Worm (Caenorhabditis elegans) whole organism, L3 larva: Measurements from ENCODE around the gene mtq-2.
"Not testable (repeated sequence)": the region's sequence is repeated elsewhere in the genome, so short reads cannot be mapped to it uniquely, and the experiment has no call there.

ENCODE experiments used
- ZK546.5 ChIP-seq: sonication (generic microtip); optimal IDR thresholded peaks from 2 replicates; lab custom pipeline; 2017; ENCODE audit warnings: missing biosample characterization, missing genetic modification characterization
- ceh-16 ChIP-seq: sonication (generic microtip); optimal IDR thresholded peaks from 2 replicates; lab custom pipeline; 2017; ENCODE audit warnings: missing biosample characterization, missing genetic modification characterization
- ceh-28 ChIP-seq: fragments of 150-350 bp; optimal IDR thresholded peaks from 2 replicates; lab custom pipeline; 2014; ENCODE audit warnings: missing biosample characterization, missing genetic modification reagents, missing genetic modification characterization
- ceh-82 ChIP-seq: fragments of 150-350 bp; optimal IDR thresholded peaks from 2 replicates; lab custom pipeline; 2014; ENCODE audit warnings: missing biosample characterization, missing genetic modification characterization
- daf-12 ChIP-seq: fragments of 150-350 bp; optimal IDR thresholded peaks from 2 replicates; lab custom pipeline; 2014; ENCODE audit warnings: missing biosample characterization, missing genetic modification reagents, missing genetic modification characterization
- egl-27 ChIP-seq: sonication (generic microtip); optimal IDR thresholded peaks from 4 replicates; lab custom pipeline; 2017; ENCODE audit warnings: missing biosample characterization, missing genetic modification reagents, missing genetic modification characterization
- egl-5 ChIP-seq: fragments of 150-350 bp; optimal IDR thresholded peaks from 2 replicates; lab custom pipeline; 2017; ENCODE audit warnings: missing biosample characterization, missing genetic modification reagents, missing genetic modification characterization, inconsistent platforms
- elt-3 ChIP-seq, 3 experiments: fragments of 150-350 bp in 1 of 3; sonication (generic microtip) in 2 of 3; optimal IDR thresholded peaks; 2 replicates in 2 of 3; 4 replicates in 1 of 3; lab custom pipeline; 2014 to 2017; ENCODE audit warnings: missing biosample characterization in 3 of 3, missing genetic modification characterization in 3 of 3
- eor-1 ChIP-seq, 2 experiments: fragments of 150-350 bp; optimal IDR thresholded peaks; 2 replicates each; lab custom pipeline; 2014 to 2018; ENCODE audit warnings: missing biosample characterization in 2 of 2, missing genetic modification characterization in 2 of 2
- fkh-10 ChIP-seq: sonication (generic microtip); optimal IDR thresholded peaks from 2 replicates; lab custom pipeline; 2017; ENCODE audit warnings: missing biosample characterization, missing genetic modification reagents, missing genetic modification characterization
- fkh-2 ChIP-seq: fragments of 150-350 bp; optimal IDR thresholded peaks from 2 replicates; lab custom pipeline; 2014; ENCODE audit warnings: missing biosample characterization, missing genetic modification reagents, missing genetic modification characterization
- fos-1 ChIP-seq: fragments of 150-350 bp; optimal IDR thresholded peaks from 2 replicates; lab custom pipeline; 2014; ENCODE audit warnings: missing biosample characterization, missing genetic modification characterization
- hmg-11 ChIP-seq: sonication (generic microtip); optimal IDR thresholded peaks from 2 replicates; lab custom pipeline; 2016; ENCODE audit warnings: missing genetic modification characterization, missing compliant biosample characterization
- jun-1 ChIP-seq: fragments of 150-350 bp; optimal IDR thresholded peaks from 2 replicates; lab custom pipeline; 2014; ENCODE audit warnings: missing biosample characterization, missing genetic modification reagents, missing genetic modification characterization
- lin-15B ChIP-seq: fragments of 150-350 bp; optimal IDR thresholded peaks from 2 replicates; lab custom pipeline; 2014; ENCODE audit warnings: missing biosample characterization, missing genetic modification characterization
- lin-39 ChIP-seq: fragments of 150-350 bp; optimal IDR thresholded peaks from 2 replicates; lab custom pipeline; 2018; ENCODE audit warnings: missing biosample characterization, missing genetic modification reagents, missing genetic modification characterization
- lsy-12 ChIP-seq: sonication (generic microtip); optimal IDR thresholded peaks from 2 replicates; lab custom pipeline; 2016; ENCODE audit warnings: mild to moderate bottlenecking, missing genetic modification characterization, missing compliant biosample characterization
- nfya-1 ChIP-seq: sonication (generic microtip); optimal IDR thresholded peaks from 2 replicates; lab custom pipeline; 2017; ENCODE audit warnings: missing genetic modification characterization, mild to moderate bottlenecking, missing compliant biosample characterization, antibody characterized with exemption, moderate library complexity; ENCODE audit not compliant: insufficient read depth
- nhr-12 ChIP-seq: fragments of 150-350 bp; optimal IDR thresholded peaks from 2 replicates; lab custom pipeline; 2014; ENCODE audit warnings: missing biosample characterization, missing genetic modification characterization
- nhr-23 ChIP-seq: fragments of 150-350 bp; optimal IDR thresholded peaks from 2 replicates; lab custom pipeline; 2014; ENCODE audit warnings: missing biosample characterization, missing genetic modification reagents, missing genetic modification characterization
- nhr-237 ChIP-seq: fragments of 150-350 bp; optimal IDR thresholded peaks from 2 replicates; lab custom pipeline; 2014; ENCODE audit warnings: missing biosample characterization, missing genetic modification characterization
- nhr-25 ChIP-seq: sonication (generic microtip); optimal IDR thresholded peaks from 2 replicates; lab custom pipeline; 2017; ENCODE audit warnings: missing biosample characterization, missing genetic modification characterization
- nhr-43 ChIP-seq: sonication (generic microtip); optimal IDR thresholded peaks from 2 replicates; lab custom pipeline; 2016; ENCODE audit warnings: mild to moderate bottlenecking, missing genetic modification characterization, missing compliant biosample characterization; ENCODE audit not compliant: poor library complexity, severe bottlenecking
- pqm-1 ChIP-seq: fragments of 150-350 bp; optimal IDR thresholded peaks from 2 replicates; lab custom pipeline; 2017; ENCODE audit warnings: missing biosample characterization, missing genetic modification characterization, inconsistent platforms
- snpc-4 ChIP-seq: fragments of 150-350 bp; optimal IDR thresholded peaks from 2 replicates; lab custom pipeline; 2014; ENCODE audit warnings: missing biosample characterization, missing genetic modification characterization
- unc-39 ChIP-seq: sonication (generic microtip); optimal IDR thresholded peaks from 4 replicates; lab custom pipeline; 2017; ENCODE audit warnings: missing biosample characterization, missing genetic modification characterization
- zag-1 ChIP-seq: fragments of 150-350 bp; optimal IDR thresholded peaks from 2 replicates; lab custom pipeline; 2014; ENCODE audit warnings: missing biosample characterization, missing genetic modification characterization
- ztf-11 ChIP-seq: fragments of 150-350 bp; optimal IDR thresholded peaks from 2 replicates; lab custom pipeline; 2014; ENCODE audit warnings: missing biosample characterization, missing genetic modification characterization
- ztf-4 ChIP-seq: fragments of 150-350 bp; optimal IDR thresholded peaks from 2 replicates; lab custom pipeline; 2014; ENCODE audit warnings: missing biosample characterization, missing genetic modification characterization

Gene mtq-2

ce11 chrII:2189357-2189756 lies at the start of gene mtq-2:
mtq-2 (minus strand) TSS chrII:2189457.
- TF ChIP-seq nhr-23 (tag; lab: Kevin White, UChicago) (no peak), hmg-11 (no peak), pqm-1 (no peak), ztf-4 (no peak), unc-39 (tag; lab: Kevin White, UChicago) (no peak), fos-1 (no peak), ZK546.5 (no peak), lin-15B (tag; lab: Kevin White, UChicago) (no peak), nhr-237 (tag; lab: Kevin White, UChicago) (no peak), ceh-28 (tag; lab: Kevin White, UChicago) (no peak), lsy-12 (tag; lab: Kevin White, UChicago) (no peak)

- TF ChIP-seq ceh-28 (tag; lab: Kevin White, UChicago): peak; percentile 75
- TF ChIP-seq snpc-4 (tag; lab: Kevin White, UChicago): no peak
- TF ChIP-seq, all 47 proteins: peak for 1
These were observed 47.1 kb upstream of the mtq-2 start for ce11 chrII:2236352-2236751.

DNA sequence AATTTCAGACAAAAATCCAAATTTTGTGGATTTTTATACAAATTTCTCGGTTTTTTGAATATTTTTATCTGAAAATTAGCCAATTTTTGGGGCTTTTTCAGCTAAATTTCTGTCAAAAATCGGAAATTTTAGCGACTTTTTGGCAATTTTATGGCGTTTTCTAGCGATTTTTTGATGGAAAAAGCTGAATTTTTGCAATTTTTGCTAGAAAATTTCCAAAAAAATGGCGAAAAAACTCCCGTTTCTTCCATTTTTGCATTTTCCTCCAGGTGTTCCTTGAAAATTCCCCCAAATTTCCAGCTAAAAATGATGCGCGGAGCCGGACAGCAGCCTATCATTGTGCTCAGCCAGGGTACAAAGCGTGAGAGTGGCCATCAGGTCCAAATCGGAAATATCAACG lies 44.0 kb upstream of the mtq-2 start, which contains the start of gene cct-3:
Gene cct-3 (plus strand): TSS at position 301 of the 400 bp plus-strand sequence.
- no peak for TF ChIP-seq lin-39 (tag; lab: Kevin White, UChicago)
- no peak for TF ChIP-seq nfya-1 (tag; lab: Kevin White, UChicago)
- no peak for TF ChIP-seq fkh-10 (GFP tag; lab: Kevin White, UChicago)

DNA sequence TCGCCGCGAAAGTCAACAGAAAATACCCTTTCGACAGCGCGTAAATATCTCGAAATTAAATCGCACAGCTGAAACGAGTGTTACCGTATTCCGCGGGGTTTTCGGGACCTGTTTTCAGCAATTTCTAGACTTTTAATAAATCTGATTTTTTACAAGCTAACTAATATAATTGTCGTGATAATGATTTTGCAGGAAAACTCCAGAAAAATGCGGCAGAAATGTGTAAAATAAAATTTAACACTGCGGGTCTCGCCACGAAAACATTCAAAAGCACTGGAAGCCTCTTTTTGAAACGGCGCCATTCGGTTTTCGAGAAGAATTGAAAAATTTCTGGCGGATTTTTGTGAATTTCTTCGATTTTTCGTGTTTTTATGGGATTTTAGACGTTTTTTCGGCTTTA lies 43.2 kb upstream of the mtq-2 start, which contains the start of gene F54A3.6:
Gene F54A3.6 (minus strand): TSS at position 42 of the 400 bp plus-strand sequence.
- not testable (repeated sequence) for TF ChIP-seq ceh-82 (tag; lab: Kevin White, UChicago); fkh-10 (GFP tag; lab: Kevin White, UChicago); egl-27

ce11 chrII:2230368-2230767 lies 41.1 kb upstream of the mtq-2 start:
- TF ChIP-seq ZK546.5 (no peak), nhr-25 (no peak), unc-39 (tag; lab: Kevin White, UChicago) (no peak)

DNA sequence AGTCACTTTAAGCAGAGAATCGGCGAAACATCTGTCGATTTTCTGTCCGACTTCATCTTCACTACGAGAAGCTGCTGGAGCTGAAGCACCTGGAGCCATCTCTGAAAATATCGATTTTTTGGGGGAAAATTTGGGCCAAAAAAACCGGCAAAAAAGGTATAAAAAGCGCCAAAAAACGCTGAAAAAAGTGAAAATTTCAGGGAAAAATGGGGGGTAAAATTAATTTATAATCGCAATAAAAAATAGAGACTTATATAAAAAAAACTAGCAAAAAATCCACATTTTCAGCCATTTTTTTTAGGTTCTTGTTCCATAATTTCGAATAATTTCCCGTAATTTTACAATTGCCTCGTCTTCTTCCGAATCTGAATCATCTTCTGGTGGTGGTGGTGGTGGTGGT lies 36.4 kb upstream of the mtq-2 start, which contains the start of gene F54A3.5:
Gene F54A3.5 (minus strand): TSS at position 101 of the 400 bp plus-strand sequence.
- no peak for TF ChIP-seq nfya-1 (tag; lab: Kevin White, UChicago)
- TF ChIP-seq ztf-4: no peak
- no peak for TF ChIP-seq eor-1 (tag; optimal IDR thresholded peaks at IDR 0.05; lab: Kevin White, UChicago)
- TF ChIP-seq ztf-11 (tag; lab: Kevin White, UChicago): no peak
- TF ChIP-seq, all 47 proteins: peak for 0

- peak; percentile 85 for TF ChIP-seq ceh-28 (tag; lab: Kevin White, UChicago)
These were observed 35.7 kb upstream of the mtq-2 start for ce11 chrII:2224916-2225315.

DNA sequence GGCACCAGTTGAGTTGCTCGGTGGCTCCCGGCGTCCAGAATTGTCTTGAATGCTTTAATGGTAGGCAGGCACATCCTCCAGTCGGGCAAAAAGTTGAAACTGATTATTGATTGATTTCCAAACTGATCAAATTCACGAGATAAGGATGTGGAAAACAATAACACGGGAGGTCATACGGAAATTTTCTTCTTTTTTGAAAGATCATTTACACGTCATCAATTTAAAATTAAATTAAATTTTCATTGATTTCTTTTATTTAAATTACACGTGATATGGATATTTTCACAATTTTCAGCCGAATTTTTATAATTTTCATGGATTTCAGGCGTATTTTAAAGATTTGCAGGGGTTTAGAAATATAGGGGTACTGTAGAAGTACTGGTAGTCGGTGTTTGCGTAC lies 34.2 kb upstream of the mtq-2 start, which contains the start of gene cbs-2:
Gene cbs-2 (minus strand): TSS at position 101 of the 400 bp plus-strand sequence.
- TF ChIP-seq ZK546.5: no peak
- no peak for TF ChIP-seq lsy-12 (tag; lab: Kevin White, UChicago)
- TF ChIP-seq eor-1 (tag; optimal IDR thresholded peaks at IDR 0.05; lab: Kevin White, UChicago): no peak
- no peak for TF ChIP-seq snpc-4 (tag; lab: Kevin White, UChicago)
- no peak for TF ChIP-seq unc-39 (tag; lab: Kevin White, UChicago)
- no peak for TF ChIP-seq daf-12 (tag; lab: Kevin White, UChicago)
- no peak for TF ChIP-seq ceh-16 (tag; lab: Kevin White, UChicago)
- TF ChIP-seq fkh-2: no peak
- TF ChIP-seq fkh-10 (GFP tag; lab: Kevin White, UChicago): no peak
- no peak for TF ChIP-seq nhr-25
- TF ChIP-seq ztf-4: no peak
- no peak for TF ChIP-seq jun-1
- no peak for TF ChIP-seq zag-1 (tag; lab: Kevin White, UChicago)
- no peak for TF ChIP-seq egl-5 (tag; lab: Kevin White, UChicago)
- no peak for TF ChIP-seq elt-3 (tag; optimal IDR thresholded peaks at IDR 0.05; lab: Kevin White, UChicago)
- no peak for TF ChIP-seq ceh-82 (tag; lab: Kevin White, UChicago)
- no peak for TF ChIP-seq nhr-43 (tag; lab: Kevin White, UChicago)
- TF ChIP-seq nhr-12 (tag; lab: Kevin White, UChicago): no peak
